Worm (Caenorhabditis elegans) whole organism, L1 larva: ENCODE measurements around the gene R05G6.5.

ENCODE experiments used
- C04F5.9 ChIP-seq: sonication (generic microtip); optimal IDR thresholded peaks from 2 replicates; lab custom pipeline; 2016; ENCODE audit warnings: missing genetic modification characterization, missing compliant biosample characterization
- C34B4.2 ChIP-seq: sonication (generic microtip); optimal IDR thresholded peaks from 2 replicates; lab custom pipeline; 2017; ENCODE audit warnings: mild to moderate bottlenecking, missing genetic modification characterization, missing compliant biosample characterization
- F16B12.6 ChIP-seq: fragments of 150-350 bp; optimal IDR thresholded peaks from 2 replicates; lab custom pipeline; 2014; ENCODE audit warnings: missing biosample characterization, missing genetic modification characterization
- Y116A8C.19 ChIP-seq: sonication (generic microtip); optimal IDR thresholded peaks from 2 replicates; lab custom pipeline; 2016; ENCODE audit warnings: missing compliant biosample characterization, missing genetic modification characterization, borderline replicate concordance
- alr-1 ChIP-seq: fragments of 200-800 bp; sonication (Bioruptor generic); optimal IDR thresholded peaks from 2 replicates; lab custom pipeline; 2018; ENCODE audit warnings: borderline replicate concordance, mild to moderate bottlenecking, missing genetic modification characterization, missing compliant biosample characterization
- blmp-1 ChIP-seq: fragments of 150-350 bp; optimal IDR thresholded peaks from 2 replicates; lab custom pipeline; 2014; ENCODE audit warnings: missing biosample characterization, missing genetic modification characterization
- dpl-1 ChIP-seq, 3 experiments: fragments of 150-350 bp in 2 of 3; sonication (generic microtip) in 1 of 3; optimal IDR thresholded peaks; 2 replicates each; lab custom pipeline; 2014 to 2017; ENCODE audit warnings: missing biosample characterization in 3 of 3, missing genetic modification characterization in 3 of 3, missing genetic modification reagents in 3 of 3
- efl-1 ChIP-seq, 4 experiments: fragments of 150-350 bp; optimal IDR thresholded peaks in 3 of 4; peaks in 1 of 4; 1 replicate in 1 of 4; 2 replicates in 3 of 4; lab custom pipeline; 2014; ENCODE audit warnings: missing biosample characterization in 2 of 4, missing genetic modification characterization in 2 of 4, missing genetic modification reagents in 2 of 4
- egl-13 ChIP-seq: sonication (generic microtip); optimal IDR thresholded peaks from 2 replicates; lab custom pipeline; 2016; ENCODE audit warnings: missing genotype, missing genetic modification reagents, missing genetic modification characterization, missing compliant biosample characterization
- egl-27 ChIP-seq, 2 experiments: fragments of 150-350 bp in 1 of 2; sonication (generic microtip); optimal IDR thresholded peaks; 3 replicates each; lab custom pipeline; 2017 to 2018; ENCODE audit warnings: missing biosample characterization in 2 of 2, missing genetic modification characterization in 2 of 2, missing genetic modification reagents in 2 of 2
- elt-2 ChIP-seq: sonication (generic microtip); optimal IDR thresholded peaks from 2 replicates; lab custom pipeline; 2016; ENCODE audit warnings: missing genetic modification characterization, mild to moderate bottlenecking, inconsistent platforms, missing compliant biosample characterization, missing genetic modification reagents
- elt-3 ChIP-seq, 6 experiments: fragments of 150-350 bp in 1 of 6; sonication (generic microtip); optimal IDR thresholded peaks; 2 replicates each; lab custom pipeline; 2017 to 2018; ENCODE audit warnings: missing biosample characterization in 6 of 6, missing genetic modification characterization in 6 of 6, inconsistent platforms in 1 of 6
- fkh-10 ChIP-seq: sonication (generic microtip); optimal IDR thresholded peaks from 2 replicates; lab custom pipeline; 2017; ENCODE audit warnings: missing biosample characterization, missing genetic modification reagents, missing genetic modification characterization
- fos-1 ChIP-seq: fragments of 150-350 bp; optimal IDR thresholded peaks from 2 replicates; lab custom pipeline; 2014; ENCODE audit warnings: missing biosample characterization, missing genetic modification characterization
- grh-1 ChIP-seq: fragments of 200-800 bp; sonication (Bioruptor generic); IDR thresholded peaks from 2 replicates; pipeline ENCODE4 v1.3.6; 2022; ENCODE audit warnings: missing genetic modification reagents, missing genetic modification characterization, missing compliant biosample characterization
- hlh-4 ChIP-seq: sonication (generic microtip); optimal IDR thresholded peaks from 2 replicates; lab custom pipeline; 2016; ENCODE audit warnings: mild to moderate bottlenecking, missing genetic modification characterization, missing compliant biosample characterization
- jun-1 ChIP-seq: fragments of 150-350 bp; optimal IDR thresholded peaks from 2 replicates; lab custom pipeline; 2014; ENCODE audit warnings: missing biosample characterization, missing genetic modification reagents, missing genetic modification characterization
- lin-14 ChIP-seq: fragments of 200-800 bp; sonication (Bioruptor generic); optimal IDR thresholded peaks from 2 replicates; lab custom pipeline; 2018; ENCODE audit warnings: mild to moderate bottlenecking, missing genetic modification characterization, moderate library complexity, missing compliant biosample characterization
- lin-35 ChIP-seq, 2 experiments: fragments of 150-350 bp; optimal IDR thresholded peaks; 2 replicates each; lab custom pipeline; 2014; ENCODE audit warnings: missing biosample characterization in 2 of 2, missing genetic modification characterization in 2 of 2, missing genetic modification reagents in 2 of 2
- lir-3 ChIP-seq: sonication (generic microtip); optimal IDR thresholded peaks from 2 replicates; lab custom pipeline; 2016; ENCODE audit warnings: mild to moderate bottlenecking, missing genetic modification characterization, moderate library complexity, missing compliant biosample characterization; ENCODE audit not compliant: poor library complexity
- mdl-1 ChIP-seq, 2 experiments: fragments of 150-350 bp; optimal IDR thresholded peaks; 2 replicates each; lab custom pipeline; 2014 to 2017; ENCODE audit warnings: missing biosample characterization in 2 of 2, missing genetic modification characterization in 2 of 2, inconsistent platforms in 1 of 2
- mef-2 ChIP-seq: fragments of 150-350 bp; optimal IDR thresholded peaks from 2 replicates; lab custom pipeline; 2014; ENCODE audit warnings: missing biosample characterization, missing genetic modification characterization
- mep-1 ChIP-seq: fragments of 150-350 bp; optimal IDR thresholded peaks from 2 replicates; lab custom pipeline; 2014; ENCODE audit warnings: missing biosample characterization, missing genetic modification characterization
- nhr-11 ChIP-seq: fragments of 150-350 bp; optimal IDR thresholded peaks from 2 replicates; lab custom pipeline; 2014; ENCODE audit warnings: missing biosample characterization, missing genetic modification characterization
- nhr-19 ChIP-seq: fragments of 200-800 bp; sonication (Bioruptor generic); conservative IDR thresholded peaks from 2 replicates; pipeline ENCODE4 v1.3.6; 2022; ENCODE audit warnings: missing genetic modification characterization, missing compliant biosample characterization
- nhr-20 ChIP-seq: sonication (generic microtip); optimal IDR thresholded peaks from 2 replicates; lab custom pipeline; 2016; ENCODE audit warnings: mild to moderate bottlenecking, missing genetic modification characterization, missing compliant biosample characterization
- nhr-237 ChIP-seq: fragments of 150-350 bp; optimal IDR thresholded peaks from 2 replicates; lab custom pipeline; 2014; ENCODE audit warnings: missing biosample characterization, missing genetic modification characterization
- nhr-71 ChIP-seq: sonication (generic microtip); optimal IDR thresholded peaks from 2 replicates; lab custom pipeline; 2016; ENCODE audit warnings: mild to moderate bottlenecking, missing genetic modification characterization, moderate library complexity, missing compliant biosample characterization
- nhr-85 ChIP-seq: sonication (generic microtip); peaks from one replicate; lab custom pipeline; 2016; ENCODE audit warnings: missing genetic modification characterization, inconsistent platforms, missing compliant biosample characterization
- nhr-90 ChIP-seq: sonication (generic microtip); optimal IDR thresholded peaks from 2 replicates; lab custom pipeline; 2016; ENCODE audit warnings: mild to moderate bottlenecking, missing genetic modification characterization, missing compliant biosample characterization; ENCODE audit not compliant: poor library complexity
- pax-3 ChIP-seq: fragments of 200-800 bp; sonication (Bioruptor generic); optimal IDR thresholded peaks from 2 replicates; lab custom pipeline; 2018; ENCODE audit warnings: mild to moderate bottlenecking, missing genetic modification characterization, moderate library complexity, missing compliant biosample characterization
- skn-1 ChIP-seq: fragments of 150-350 bp; optimal IDR thresholded peaks from 2 replicates; lab custom pipeline; 2014; ENCODE audit warnings: missing biosample characterization, missing genetic modification characterization
- tbx-2 ChIP-seq: sonication (generic microtip); optimal IDR thresholded peaks from 2 replicates; lab custom pipeline; 2016; ENCODE audit warnings: missing genetic modification characterization, missing compliant biosample characterization
- tlp-1 ChIP-seq: fragments of 150-350 bp; optimal IDR thresholded peaks from 2 replicates; lab custom pipeline; 2014; ENCODE audit warnings: missing biosample characterization, missing genetic modification characterization
- unc-62 ChIP-seq: fragments of 150-350 bp; optimal IDR thresholded peaks from 2 replicates; lab custom pipeline; 2014; ENCODE audit warnings: missing biosample characterization, missing genetic modification reagents, missing genetic modification characterization
- vab-15 ChIP-seq: sonication (generic microtip); optimal IDR thresholded peaks from 2 replicates; lab custom pipeline; 2017; ENCODE audit warnings: missing genotype, mild to moderate bottlenecking, missing genetic modification characterization, missing compliant biosample characterization
- zag-1 ChIP-seq: fragments of 150-350 bp; optimal IDR thresholded peaks from 2 replicates; lab custom pipeline; 2014; ENCODE audit warnings: missing biosample characterization, missing genetic modification characterization
- ztf-4 ChIP-seq: fragments of 150-350 bp; optimal IDR thresholded peaks from 2 replicates; lab custom pipeline; 2014; ENCODE audit warnings: missing biosample characterization, missing genetic modification characterization

Gene R05G6.5

ce11 chrIV:7465857-7466256, 42.3 kb upstream of the R05G6.5 start, which contains the start of gene F13B6.3:
F13B6.3 (minus strand) TSS chrIV:7465957.
- no peak for TF ChIP-seq alr-1
- TF ChIP-seq egl-13 (tag; lab: Kevin White, UChicago): no peak
- TF ChIP-seq egl-27 (tag; optimal IDR thresholded peaks at IDR 0.05; lab: Kevin White, UChicago): no peak
- TF ChIP-seq, all 84 proteins: peak for 0

ce11 chrIV:7467170-7467569, 41.0 kb upstream of the R05G6.5 start:
- TF ChIP-seq nhr-237 (tag; lab: Kevin White, UChicago) (no peak), mef-2 (tag; lab: Kevin White, UChicago) (no peak), skn-1 (no peak), elt-2 (peak; percentile 46), dpl-1 (GFP tag; optimal IDR thresholded peaks at IDR 0.05; lab: Kevin White, UChicago) (no peak), elt-3 (tag; optimal IDR thresholded peaks at IDR 0.05; lab: Kevin White, UChicago) (no peak), nhr-11 (tag; lab: Kevin White, UChicago) (no peak), tbx-2 (tag; lab: Kevin White, UChicago) (no peak), blmp-1 (tag; lab: Kevin White, UChicago) (no peak), jun-1 (tag; lab: Kevin White, UChicago) (peak; percentile 55), C34B4.2 (tag; lab: Kevin White, UChicago) (no peak), mdl-1 (tag; optimal IDR thresholded peaks at IDR 0.05; lab: Kevin White, UChicago) (no peak), nhr-90 (tag; lab: Kevin White, UChicago) (no peak), efl-1 (optimal IDR thresholded peaks at IDR 0.05; lab: Kevin White, UChicago) (no peak), efl-1 (GFP tag; optimal IDR thresholded peaks at IDR 0.05 in 1 of 2; lab: Kevin White, UChicago) (peak in 1 of 2 experiments; percentile 33), nhr-19 (GFP tag; lab: Robert Waterston, UW) (no peak), nhr-71 (no peak)
- TF ChIP-seq, all 84 proteins: peak for 3

ce11 chrIV:7468638-7469037, 39.5 kb upstream of the R05G6.5 start:
- no peak for TF ChIP-seq pax-3
- TF ChIP-seq zag-1 (tag; lab: Kevin White, UChicago): no peak
- TF ChIP-seq fos-1 (tag; lab: Kevin White, UChicago): no peak
- no peak for TF ChIP-seq mep-1
- no peak for TF ChIP-seq grh-1 (GFP tag; lab: Robert Waterston, UW)
- TF ChIP-seq hlh-4 (tag; lab: Kevin White, UChicago): no peak
- no peak for TF ChIP-seq tlp-1 (tag; lab: Kevin White, UChicago)
- no peak for TF ChIP-seq lir-3
- TF ChIP-seq elt-2: no peak

ce11 chrIV:7469782-7470413, 38.3 kb upstream of the R05G6.5 start, which contains the start of gene F55G1.7:
F55G1.7 (minus strand) TSS chrIV:7469832.
- TF ChIP-seq lin-14 (GFP tag; lab: Kevin White, UChicago) (peak; percentile 45), ztf-4 (no peak), C04F5.9 (tag; lab: Kevin White, UChicago) (no peak), F16B12.6 (tag; lab: Kevin White, UChicago) (no peak), unc-62 (GFP tag; lab: Kevin White, UChicago) (no peak), nhr-20 (tag; lab: Kevin White, UChicago) (peak; percentile 66), efl-1 (optimal IDR thresholded peaks at IDR 0.05; lab: Kevin White, UChicago) (no peak), efl-1 (GFP tag; optimal IDR thresholded peaks at IDR 0.05 in 1 of 2; lab: Kevin White, UChicago) (peak in 1 of 2 experiments; percentile 20), Y116A8C.19 (tag; lab: Kevin White, UChicago) (no peak), vab-15 (tag; lab: Kevin White, UChicago) (no peak), blmp-1 (tag; lab: Kevin White, UChicago) (peak; percentile 55), fkh-10 (GFP tag; lab: Kevin White, UChicago) (no peak), tbx-2 (tag; lab: Kevin White, UChicago) (peak; percentile 56), alr-1 (no peak), elt-3 (tag; optimal IDR thresholded peaks at IDR 0.05; lab: Kevin White, UChicago) (peak in 5 of 6 experiments; percentile 13 to 90 (median 29)), lin-35 (GFP tag; optimal IDR thresholded peaks at IDR 0.05; lab: Kevin White, UChicago) (peak in 1 of 2 experiments; percentile 35), nhr-85 (tag; lab: Kevin White, UChicago) (peak; percentile 54)
